Worm (Caenorhabditis elegans): Measurements from ENCODE around the gene zchc-1A.

DNA sequence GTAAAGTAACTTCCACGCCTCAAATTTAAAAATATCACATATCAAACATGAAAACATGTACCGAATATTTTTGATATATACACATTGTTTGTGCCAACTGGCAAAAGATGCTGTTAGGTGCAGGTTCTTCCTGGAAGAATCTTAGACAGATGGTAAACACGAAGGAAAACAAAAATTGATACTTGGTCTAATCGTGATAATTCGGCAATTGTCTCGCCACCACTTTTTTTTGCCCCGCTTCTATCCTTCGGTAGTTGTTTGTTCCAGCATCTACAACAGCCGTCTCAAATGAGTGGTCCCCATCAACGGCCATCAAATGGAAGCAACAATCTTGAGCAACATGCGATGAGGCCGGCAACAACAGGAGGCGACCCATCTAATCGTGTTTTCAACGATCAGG, 23.3 kb downstream of the zchc-1A start:
- TF ChIP-seq pqm-1 (tag; optimal IDR thresholded peaks at IDR 0.05) (no peak), nhr-23 (tag; optimal IDR thresholded peaks at IDR 0.05) (no peak), nhr-11 (tag; optimal IDR thresholded peaks at IDR 0.05) (no peak), aly-2 (tag; optimal IDR thresholded peaks at IDR 0.05) (no peak), mdl-1 (tag; optimal IDR thresholded peaks at IDR 0.05) (no peak), snpc-4 (tag; optimal IDR thresholded peaks at IDR 0.05) (no peak), elt-3 (tag; optimal IDR thresholded peaks at IDR 0.05) (no peak), ceh-9 (tag; optimal IDR thresholded peaks at IDR 0.05) (no peak), nhr-28 (tag; optimal IDR thresholded peaks at IDR 0.05) (no peak)

Data from whole organism, L3 larva.